Worm (Caenorhabditis elegans) whole organism, young adult: ENCODE data around the gene meg-3.

Experiments used
- B0261.1 ChIP-seq: sonication (generic microtip); optimal IDR thresholded peaks from 2 replicates; lab custom pipeline; 2016; ENCODE audit warnings: mild to moderate bottlenecking, missing genetic modification characterization, moderate library complexity, missing compliant biosample characterization
- F23B12.7 ChIP-seq: sonication (generic microtip); optimal IDR thresholded peaks from 2 replicates; lab custom pipeline; 2017; ENCODE audit warnings: missing genetic modification characterization, mild to moderate bottlenecking, missing compliant biosample characterization, antibody characterized with exemption, moderate library complexity; ENCODE audit not compliant: insufficient read depth
- F33H1.4 ChIP-seq: fragments of 200-800 bp; sonication (Bioruptor generic); IDR thresholded peaks from 2 replicates; pipeline ENCODE4 v1.3.6; 2022; ENCODE audit warnings: missing genetic modification reagents, missing genetic modification characterization, missing compliant biosample characterization
- F37B4.10 ChIP-seq: fragments of 200-800 bp; sonication (Bioruptor generic); IDR thresholded peaks from 2 replicates; pipeline ENCODE4 v1.3.6; 2022; ENCODE audit warnings: missing genetic modification characterization, missing compliant biosample characterization
- F39B2.1 ChIP-seq: fragments of 200-800 bp; sonication (Bioruptor generic); IDR thresholded peaks from 2 replicates; pipeline ENCODE4 v1.3.6; 2022; ENCODE audit warnings: missing genetic modification reagents, missing genetic modification characterization, missing compliant biosample characterization
- F55B11.4 ChIP-seq: sonication (generic microtip); optimal IDR thresholded peaks from 2 replicates; lab custom pipeline; 2016; ENCODE audit warnings: missing compliant biosample characterization, missing genetic modification characterization, borderline replicate concordance; ENCODE audit not compliant: insufficient read depth
- F57A8.1 ChIP-seq: fragments of 200-800 bp; sonication (Bioruptor generic); optimal IDR thresholded peaks from 2 replicates; lab custom pipeline; 2018; ENCODE audit warnings: mild to moderate bottlenecking, missing genetic modification characterization, moderate library complexity, missing compliant biosample characterization
- T26A5.8 ChIP-seq: sonication (generic microtip); optimal IDR thresholded peaks from 2 replicates; lab custom pipeline; 2016; ENCODE audit warnings: missing genetic modification characterization, missing compliant biosample characterization
- Y79H2A.3 ChIP-seq: fragments of 200-800 bp; sonication (Bioruptor generic); conservative IDR thresholded peaks from 2 replicates; pipeline ENCODE4 v1.3.6; 2022; ENCODE audit warnings: missing genetic modification reagents, missing genetic modification characterization, missing compliant biosample characterization
- ZK185.1 ChIP-seq: sonication (generic microtip); optimal IDR thresholded peaks from 2 replicates; lab custom pipeline; 2016; ENCODE audit warnings: mild to moderate bottlenecking, missing genetic modification characterization, missing compliant biosample characterization; ENCODE audit not compliant: poor library complexity, severe bottlenecking
- aptf-2 ChIP-seq: fragments of 200-800 bp; sonication (Bioruptor generic); conservative IDR thresholded peaks from 2 replicates; pipeline ENCODE4 v1.3.6; 2022; ENCODE audit warnings: missing genetic modification reagents, missing genetic modification characterization, missing compliant biosample characterization
- atf-7 ChIP-seq: sonication (generic microtip); optimal IDR thresholded peaks from 2 replicates; lab custom pipeline; 2017; ENCODE audit warnings: mild to moderate bottlenecking, missing genetic modification characterization, missing compliant biosample characterization
- attf-3 ChIP-seq: fragments of 200-800 bp; sonication (Bioruptor generic); conservative IDR thresholded peaks from 2 replicates; pipeline ENCODE4 v1.3.6; 2022; ENCODE audit warnings: missing genetic modification reagents, missing genetic modification characterization, missing compliant biosample characterization
- attf-5 ChIP-seq: fragments of 200-800 bp; sonication (Bioruptor generic); optimal IDR thresholded peaks from 2 replicates; lab custom pipeline; 2018; ENCODE audit warnings: mild to moderate bottlenecking, missing genetic modification characterization, missing compliant biosample characterization
- bed-1 ChIP-seq: fragments of 200-800 bp; sonication (Bioruptor generic); IDR thresholded peaks from 2 replicates; pipeline ENCODE4 v1.3.6; 2022; ENCODE audit warnings: missing genetic modification reagents, missing genetic modification characterization, missing compliant biosample characterization
- ceh-40 ChIP-seq: fragments of 200-800 bp; sonication (Bioruptor generic); IDR thresholded peaks from 2 replicates; pipeline ENCODE4 v1.3.6; 2022; ENCODE audit warnings: missing genetic modification characterization, missing compliant biosample characterization
- dpff-1 ChIP-seq: sonication (generic microtip); optimal IDR thresholded peaks from 2 replicates; lab custom pipeline; 2017; ENCODE audit warnings: mild to moderate bottlenecking, missing genetic modification characterization, missing compliant biosample characterization
- dpl-1 ChIP-seq: fragments of 150-350 bp; optimal IDR thresholded peaks from 2 replicates; lab custom pipeline; 2014; ENCODE audit warnings: missing biosample characterization, missing genetic modification reagents, missing genetic modification characterization
- efl-1 ChIP-seq: fragments of 150-350 bp; optimal IDR thresholded peaks from 2 replicates; lab custom pipeline; 2014; ENCODE audit warnings: missing biosample characterization, missing genetic modification reagents, missing genetic modification characterization
- fkh-3 ChIP-seq: sonication (generic microtip); optimal IDR thresholded peaks from 2 replicates; lab custom pipeline; 2016; ENCODE audit warnings: mild to moderate bottlenecking, missing genetic modification characterization, missing compliant biosample characterization
- him-1 ChIP-seq: sonication (generic microtip); optimal IDR thresholded peaks from 2 replicates; lab custom pipeline; 2016; ENCODE audit warnings: missing genotype, missing genetic modification reagents, missing genetic modification characterization, missing compliant biosample characterization
- hmg-1.2 ChIP-seq: fragments of 200-800 bp; sonication (Bioruptor generic); IDR thresholded peaks from 2 replicates; pipeline ENCODE4 v1.3.6; 2022; ENCODE audit warnings: missing genetic modification reagents, missing genetic modification characterization, missing compliant biosample characterization
- hrde-1 ChIP-seq: sonication (generic microtip); optimal IDR thresholded peaks from 2 replicates; lab custom pipeline; 2016; ENCODE audit warnings: missing genetic modification characterization, mild to moderate bottlenecking, missing compliant biosample characterization, moderate library complexity, missing genotype, missing genetic modification reagents, borderline replicate concordance
- let-607 ChIP-seq, 2 experiments: fragments of 200-800 bp in 1 of 2; sonication (Bioruptor generic) in 1 of 2; sonication (generic microtip) in 1 of 2; optimal IDR thresholded peaks; 2 replicates each; lab custom pipeline; 2016 to 2018; ENCODE audit warnings: mild to moderate bottlenecking in 2 of 2, missing compliant biosample characterization in 2 of 2, missing genetic modification characterization in 2 of 2, moderate library complexity in 2 of 2, missing genotype in 1 of 2
- lin-35 ChIP-seq, 3 experiments: fragments of 150-350 bp in 2 of 3; sonication (generic microtip) in 1 of 3; optimal IDR thresholded peaks; 2 replicates each; lab custom pipeline; 2014 to 2018; ENCODE audit warnings: missing biosample characterization in 3 of 3, missing genetic modification characterization in 3 of 3, missing genetic modification reagents in 3 of 3
- madf-10 ChIP-seq: sonication (generic microtip); optimal IDR thresholded peaks from 2 replicates; lab custom pipeline; 2016; ENCODE audit warnings: mild to moderate bottlenecking, missing genetic modification characterization, missing compliant biosample characterization
- madf-3 ChIP-seq: fragments of 200-800 bp; sonication (Bioruptor generic); IDR thresholded peaks from 2 replicates; pipeline ENCODE4 v1.3.6; 2022; ENCODE audit warnings: missing genetic modification reagents, missing genetic modification characterization, missing compliant biosample characterization
- madf-6 ChIP-seq: fragments of 200-800 bp; sonication (Bioruptor generic); IDR thresholded peaks from 2 replicates; pipeline ENCODE4 v1.3.6; 2022; ENCODE audit warnings: missing genetic modification reagents, missing genetic modification characterization, missing compliant biosample characterization
- mxl-1 ChIP-seq: sonication (generic microtip); optimal IDR thresholded peaks from 2 replicates; lab custom pipeline; 2016; ENCODE audit warnings: missing genetic modification characterization, missing compliant biosample characterization
- nfya-1 ChIP-seq: sonication (generic microtip); optimal IDR thresholded peaks from 2 replicates; lab custom pipeline; 2017; ENCODE audit warnings: antibody characterized with exemption, missing compliant biosample characterization, missing genetic modification characterization, borderline replicate concordance; ENCODE audit not compliant: insufficient read depth
- nfyb-1 ChIP-seq: fragments of 200-800 bp; sonication (Bioruptor generic); IDR thresholded peaks from 2 replicates; pipeline ENCODE4 v1.3.6; 2022; ENCODE audit warnings: missing genetic modification reagents, missing genetic modification characterization, missing compliant biosample characterization
- nhr-120 ChIP-seq: fragments of 200-800 bp; sonication (Bioruptor generic); IDR thresholded peaks from 2 replicates; pipeline ENCODE4 v1.3.6; 2022; ENCODE audit warnings: missing genetic modification characterization, missing compliant biosample characterization
- nhr-80 ChIP-seq: sonication (generic microtip); optimal IDR thresholded peaks from 2 replicates; lab custom pipeline; 2016; ENCODE audit warnings: missing genetic modification characterization, missing compliant biosample characterization
- pbrm-1 ChIP-seq: fragments of 200-800 bp; sonication (Bioruptor generic); IDR thresholded peaks from 2 replicates; pipeline ENCODE4 v1.3.6; 2022; ENCODE audit warnings: missing genetic modification reagents, missing genetic modification characterization, missing compliant biosample characterization
- rpc-1 ChIP-seq, 2 experiments: fragments of 150-350 bp in 1 of 2; sonication (generic microtip) in 1 of 2; optimal IDR thresholded peaks; 2 replicates each; lab custom pipeline; 2014 to 2018; ENCODE audit warnings: missing biosample characterization in 1 of 2, missing genetic modification characterization in 1 of 2, missing genetic modification reagents in 1 of 2, missing genotype in 1 of 2
- snpc-1.1 ChIP-seq: sonication (generic microtip); optimal IDR thresholded peaks from 2 replicates; lab custom pipeline; 2017; ENCODE audit warnings: missing genetic modification characterization, mild to moderate bottlenecking, missing compliant biosample characterization, antibody characterized with exemption, moderate library complexity, missing genotype, missing genetic modification reagents; ENCODE audit not compliant: insufficient read depth
- snpc-4 ChIP-seq, 5 experiments: fragments of 150-350 bp in 1 of 5; sonication (generic microtip) in 4 of 5; optimal IDR thresholded peaks; 2 replicates each; lab custom pipeline; 2014 to 2018; ENCODE audit warnings: missing genetic modification characterization in 5 of 5, missing biosample characterization in 3 of 5, antibody characterized with exemption in 2 of 5, mild to moderate bottlenecking in 2 of 5, missing compliant biosample characterization in 2 of 5, missing genotype in 2 of 5, moderate library complexity in 2 of 5, missing genetic modification reagents in 1 of 5
- somi-1 ChIP-seq: fragments of 200-800 bp; sonication (Bioruptor generic); optimal IDR thresholded peaks from 2 replicates; lab custom pipeline; 2018; ENCODE audit warnings: mild to moderate bottlenecking, missing genetic modification characterization, missing compliant biosample characterization
- ztf-28 ChIP-seq: fragments of 200-800 bp; sonication (Bioruptor generic); IDR thresholded peaks from 2 replicates; pipeline ENCODE4 v1.3.6; 2022; ENCODE audit warnings: missing genetic modification reagents, missing genetic modification characterization, missing compliant biosample characterization
- ztf-6 ChIP-seq: fragments of 200-800 bp; sonication (Bioruptor generic); IDR thresholded peaks from 2 replicates; pipeline ENCODE4 v1.3.6; 2022; ENCODE audit warnings: missing genetic modification reagents, missing genetic modification characterization, missing compliant biosample characterization

meg-3 gene

ce11 chrX:1960895-1961715 lies 28.3 kb downstream of the meg-3 start:
- TF ChIP-seq lin-35 (GFP tag; optimal IDR thresholded peaks at IDR 0.05; lab: Kevin White, UChicago) (no peak), ztf-28 (no peak), nhr-80 (tag; lab: Kevin White, UChicago) (peak; percentile 9), hmg-1.2 (GFP tag; lab: Robert Waterston, UW) (peak; percentile 75; the same call in 1 of the 2 replicates), dpl-1 (GFP tag; lab: Kevin White, UChicago) (no peak)

DNA sequence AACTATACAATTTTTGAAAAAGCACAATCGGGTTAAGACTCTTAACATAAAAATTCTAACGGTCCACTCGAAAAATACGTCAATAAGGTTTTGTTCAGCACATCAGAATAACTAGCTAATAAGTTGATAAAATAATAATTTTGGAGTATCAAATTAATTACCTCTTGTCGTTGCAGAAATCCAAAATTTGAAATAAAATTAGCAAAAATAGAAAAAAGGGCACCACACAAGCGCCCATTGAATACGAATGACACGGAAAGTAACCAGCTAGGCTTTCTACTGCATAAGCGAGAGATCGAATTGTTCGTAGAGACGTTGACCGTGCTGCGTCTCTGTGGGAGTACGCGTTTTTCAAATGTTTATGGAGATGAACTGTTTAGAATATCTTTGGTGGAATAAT lies 30.3 kb downstream of the meg-3 start:
- TF ChIP-seq dpff-1 (tag; lab: Kevin White, UChicago) (no peak), aptf-2 (no peak), bed-1 (GFP tag; lab: Robert Waterston, UW) (no peak), lin-35 (GFP tag; optimal IDR thresholded peaks at IDR 0.05; lab: Kevin White, UChicago) (no peak)

DNA sequence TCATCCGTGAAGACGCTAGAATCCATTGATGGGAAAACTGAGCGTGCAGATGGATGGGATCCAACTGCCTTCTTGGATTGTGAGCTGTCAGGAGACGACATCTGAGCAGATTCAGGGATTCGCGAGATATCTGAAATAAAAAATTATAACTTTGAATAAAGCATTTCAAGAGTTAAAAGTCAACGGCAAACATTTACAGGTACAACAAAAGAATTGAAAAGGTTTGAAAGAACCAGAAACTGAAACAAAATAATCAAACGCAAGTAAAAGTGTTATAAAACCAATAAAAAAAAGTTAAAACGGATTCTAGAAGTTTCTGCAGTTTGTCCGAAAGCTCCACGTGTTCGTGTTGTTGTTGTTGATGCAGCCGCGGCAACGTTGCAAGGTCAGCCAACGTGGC lies 49.5 kb downstream of the meg-3 start, which contains the start of gene Y59E1A.4:
Gene Y59E1A.4, minus strand, starts transcription at position 101 of the 400 bp plus-strand sequence.
- TF ChIP-seq somi-1 (GFP tag; lab: Kevin White, UChicago) (no peak), efl-1 (GFP tag; lab: Kevin White, UChicago) (no peak), ztf-6 (GFP tag; lab: Robert Waterston, UW) (no peak), snpc-1.1 (no peak), nhr-120 (GFP tag; lab: Robert Waterston, UW) (no peak), hmg-1.2 (GFP tag; lab: Robert Waterston, UW) (no peak), him-1 (no peak), attf-5 (GFP tag; lab: Kevin White, UChicago) (no peak), let-607 (tag; optimal IDR thresholded peaks at IDR 0.05; lab: Kevin White, UChicago) (no peak), F37B4.10 (no peak), fkh-3 (tag; lab: Kevin White, UChicago) (no peak), F57A8.1 (GFP tag; lab: Kevin White, UChicago) (no peak), F55B11.4 (tag; lab: Kevin White, UChicago) (no peak), F39B2.1 (GFP tag; lab: Robert Waterston, UW) (no peak), attf-3 (GFP tag; lab: Robert Waterston, UW) (no peak)

DNA sequence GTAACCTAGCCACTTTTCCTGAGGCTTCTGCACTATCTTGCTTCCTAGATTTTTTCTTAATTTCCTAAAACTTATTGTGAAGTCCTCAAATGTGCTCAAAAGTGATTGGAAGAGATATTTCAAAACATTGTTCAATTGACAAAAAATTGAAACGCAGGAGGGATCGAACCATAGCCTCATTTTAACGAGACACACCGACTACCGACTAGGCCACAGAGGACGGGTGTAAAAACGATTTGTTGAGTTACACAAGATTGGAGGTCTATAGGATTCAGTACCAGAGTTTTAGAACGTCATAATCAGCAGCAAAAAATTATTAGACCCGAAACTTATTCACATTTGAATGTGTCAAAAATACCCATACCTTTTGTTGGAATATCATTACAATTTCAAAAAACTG lies 50.2 kb downstream of the meg-3 start:
- TF ChIP-seq rpc-1 (optimal IDR thresholded peaks at IDR 0.05; lab: Kevin White, UChicago) (peak; percentile 61), rpc-1 (tag; optimal IDR thresholded peaks at IDR 0.05; lab: Kevin White, UChicago) (peak; percentile 82), Y79H2A.3 (GFP tag; lab: Robert Waterston, UW) (no peak), B0261.1 (tag; lab: Kevin White, UChicago) (peak; percentile 68), madf-10 (tag; lab: Kevin White, UChicago) (no peak), mxl-1 (tag; lab: Kevin White, UChicago) (no peak), lin-35 (GFP tag; optimal IDR thresholded peaks at IDR 0.05; lab: Kevin White, UChicago) (no peak), madf-6 (no peak), snpc-4 (GFP tag; optimal IDR thresholded peaks at IDR 0.05; lab: Kevin White, UChicago) (no peak), snpc-4 (tag; optimal IDR thresholded peaks at IDR 0.05; lab: Kevin White, UChicago) (no peak), hrde-1 (no peak), pbrm-1 (GFP tag; lab: Robert Waterston, UW) (no peak), atf-7 (tag; lab: Kevin White, UChicago) (no peak), F23B12.7 (no peak), nfyb-1 (no peak), ZK185.1 (no peak), T26A5.8 (no peak), ztf-28 (no peak), nfya-1 (tag; lab: Kevin White, UChicago) (no peak), F33H1.4 (GFP tag; lab: Robert Waterston, UW) (no peak), F37B4.10 (no peak), madf-3 (0 out of 2 replicates have a peak, but pooled peaks have one; percentile 61), ceh-40 (GFP tag; lab: Robert Waterston, UW) (no peak)
